Fruit fly (Drosophila melanogaster): ENCODE measurements around the gene Ir94a.

- no peak for TF ChIP-seq CG16779 (tag; optimal IDR thresholded peaks at IDR 0.05)
- no peak for TF ChIP-seq CG9139 (GFP tag; optimal IDR thresholded peaks at IDR 0.05)
- TF ChIP-seq Sox14 (GFP tag; optimal IDR thresholded peaks at IDR 0.05): no peak
- no peak for TF ChIP-seq eg (GFP tag; IDR thresholded peaks at IDR 0.05)
- no peak for TF ChIP-seq Lpt (GFP tag; optimal IDR thresholded peaks at IDR 0.05)
- TF ChIP-seq Sox15 (GFP tag; optimal IDR thresholded peaks at IDR 0.05): no peak
- no peak for TF ChIP-seq OdsH (GFP tag; optimal IDR thresholded peaks at IDR 0.05)
- no peak for TF ChIP-seq Eip75B (GFP tag; optimal IDR thresholded peaks at IDR 0.05)
- TF ChIP-seq topi (GFP tag; optimal IDR thresholded peaks at IDR 0.05): no peak
- no peak for TF ChIP-seq Sox102F (GFP tag; optimal IDR thresholded peaks at IDR 0.05)
- no peak for TF ChIP-seq CG8119 (GFP tag; IDR thresholded peaks at IDR 0.05)
These were observed 10.1 kb upstream of the Ir94a start, which contains the start of gene CG13407 for dm6 chr3R:22103114-22103513.
